Fruit fly (Drosophila melanogaster): ENCODE results near the gene Las.

Las gene

dm6 chr3L:20400515-20400914 is 31.6 kb downstream of the Las start:
- TF ChIP-seq Myc (optimal IDR thresholded peaks at IDR 0.05) (no peak), OdsH (GFP tag; optimal IDR thresholded peaks at IDR 0.05) (no peak), Dfd (GFP tag; optimal IDR thresholded peaks at IDR 0.05) (no peak), psq (GFP tag; optimal IDR thresholded peaks at IDR 0.05) (no peak), Hnf4 (GFP tag; optimal IDR thresholded peaks at IDR 0.05) (no peak), CrebA (GFP tag; optimal IDR thresholded peaks at IDR 0.05; ENCODE audit: borderline replicate concordance) (no peak), foxo (GFP tag; optimal IDR thresholded peaks at IDR 0.05) (no peak), Mio (GFP tag; optimal IDR thresholded peaks at IDR 0.05) (no peak), usp (GFP tag; optimal IDR thresholded peaks at IDR 0.05) (no peak), Vsx2 (GFP tag; optimal IDR thresholded peaks at IDR 0.05; ENCODE audit: partially characterized antibody) (no peak), fru (GFP tag; optimal IDR thresholded peaks at IDR 0.05) (no peak)

dm6 chr3L:20399550-20400109 is 32.5 kb downstream of the Las start:
- TF ChIP-seq brk (GFP tag; optimal IDR thresholded peaks at IDR 0.05) (peak; percentile 83), Vsx2 (GFP tag; optimal IDR thresholded peaks at IDR 0.05; ENCODE audit: partially characterized antibody) (no peak), N (GFP tag; optimal IDR thresholded peaks at IDR 0.05) (no peak), Myc (optimal IDR thresholded peaks at IDR 0.05) (no peak), psq (GFP tag; optimal IDR thresholded peaks at IDR 0.05) (peak; percentile 81), foxo (GFP tag; optimal IDR thresholded peaks at IDR 0.05) (peak; percentile 55 to 91), HLH106 (tag; optimal IDR thresholded peaks at IDR 0.05) (peak; percentile 91), Dif (GFP tag; optimal IDR thresholded peaks at IDR 0.05; ENCODE audit: partially characterized antibody) (no peak), Hnf4 (GFP tag; optimal IDR thresholded peaks at IDR 0.05) (peak; percentile 80), CG32264 (GFP tag; optimal IDR thresholded peaks at IDR 0.05) (peak; percentile 49), dmrt93B (GFP tag; optimal IDR thresholded peaks at IDR 0.05) (peak; percentile 78), lola (GFP tag; optimal IDR thresholded peaks at IDR 0.05) (no peak), Abd-B (GFP tag; optimal IDR thresholded peaks at IDR 0.05) (no peak), dl (GFP tag; optimal IDR thresholded peaks at IDR 0.05; ENCODE audit: insufficient read depth in 1 of 2, partially characterized antibody in 2 of 2) (no peak), CrebA (GFP tag; optimal IDR thresholded peaks at IDR 0.05; ENCODE audit: borderline replicate concordance) (no peak), Sp1 (GFP tag; optimal IDR thresholded peaks at IDR 0.05) (peak; percentile 93), dsf (GFP tag; optimal IDR thresholded peaks at IDR 0.05; ENCODE audit: borderline replicate concordance) (no peak), fru (GFP tag; optimal IDR thresholded peaks at IDR 0.05) (peak; percentile 90), usp (GFP tag; optimal IDR thresholded peaks at IDR 0.05) (no peak), Dfd (GFP tag; optimal IDR thresholded peaks at IDR 0.05) (no peak), CG9705 (GFP tag; optimal IDR thresholded peaks at IDR 0.05) (peak; percentile 85), OdsH (GFP tag; optimal IDR thresholded peaks at IDR 0.05) (peak; percentile 91), Hr78 (GFP tag; optimal IDR thresholded peaks at IDR 0.05) (no peak), Hr83 (GFP tag; optimal IDR thresholded peaks at IDR 0.05; ENCODE audit: poor library complexity, severe bottlenecking) (peak; percentile 70), sage (GFP tag; optimal IDR thresholded peaks at IDR 0.05) (peak; percentile 83), rgr (GFP tag; optimal IDR thresholded peaks at IDR 0.05) (peak; percentile 90), sv (GFP tag; optimal IDR thresholded peaks at IDR 0.05) (peak; percentile 87), ey (GFP tag; optimal IDR thresholded peaks at IDR 0.05) (peak; percentile 89), woc (GFP tag; optimal IDR thresholded peaks at IDR 0.05) (peak; percentile 83), h (GFP tag; optimal IDR thresholded peaks at IDR 0.05) (peak; percentile 91), pan (optimal IDR thresholded peaks at IDR 0.05) (no peak), br (GFP tag; optimal IDR thresholded peaks at IDR 0.05) (peak; percentile 80), jim (GFP tag; optimal IDR thresholded peaks at IDR 0.05) (peak; percentile 18), GATAd (GFP tag; optimal IDR thresholded peaks at IDR 0.05) (no peak), tai (GFP tag; optimal IDR thresholded peaks at IDR 0.05) (peak; percentile 79), Jra (GFP tag; optimal IDR thresholded peaks at IDR 0.05) (peak; percentile 71), Mio (GFP tag; optimal IDR thresholded peaks at IDR 0.05) (peak; percentile 82), Rel (GFP tag; optimal IDR thresholded peaks at IDR 0.05) (peak; percentile 1), Rel (tag; optimal IDR thresholded peaks at IDR 0.05) (peak; percentile 71)

Data from whole organism, wandering third instar larva.